Worm (Caenorhabditis elegans): Measurements from ENCODE around the gene C24A3.9.

DNA sequence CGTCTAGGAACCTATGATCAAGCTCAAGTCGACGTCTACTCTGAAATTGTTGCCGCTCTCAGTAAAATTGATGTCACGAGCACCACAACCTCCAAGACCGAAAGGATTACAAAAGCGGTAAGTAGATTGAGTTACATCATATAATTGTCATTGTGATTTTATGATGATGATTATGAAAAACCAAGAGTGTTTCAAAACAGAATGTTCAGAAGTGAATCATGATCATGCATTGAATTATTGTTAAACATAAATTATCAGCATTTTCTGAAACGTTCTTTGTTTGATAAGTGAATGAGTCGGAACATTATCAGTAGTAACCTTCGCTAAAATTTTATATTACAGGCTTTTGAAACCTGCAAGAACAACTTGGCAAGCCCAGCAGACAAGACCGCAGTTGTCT lies 24.8 kb upstream of the C24A3.9 start:
- TF ChIP-seq lin-13 (GFP tag; optimal IDR thresholded peaks at IDR 0.05) (no peak), ceh-82 (tag; optimal IDR thresholded peaks at IDR 0.05) (no peak), skn-1 (tag; optimal IDR thresholded peaks at IDR 0.05) (peak; percentile 65), ceh-16 (tag; optimal IDR thresholded peaks at IDR 0.05) (no peak), nhr-237 (tag; optimal IDR thresholded peaks at IDR 0.05) (no peak), F13H6.1 (tag; optimal IDR thresholded peaks at IDR 0.05) (no peak), lin-11 (tag; optimal IDR thresholded peaks at IDR 0.05) (no peak), aly-2 (tag; optimal IDR thresholded peaks at IDR 0.05) (no peak), snpc-4 (tag; optimal IDR thresholded peaks at IDR 0.05) (no peak), nhr-11 (tag; optimal IDR thresholded peaks at IDR 0.05) (no peak)

All from whole organism, L2 larva.